Fruit fly (Drosophila melanogaster) whole organism, prepupa: ENCODE results near the gene Trm7-32.

Experiments
- Blimp-1 ChIP-seq: fragments of 200-800 bp; sonication (Bioruptor generic); optimal IDR thresholded peaks from 3 replicates; lab custom pipeline; 2017; ENCODE audit warnings: missing biosample characterization, missing genetic modification characterization, mild to moderate bottlenecking, moderate library complexity, missing genetic modification reagents
- CG11902 ChIP-seq: fragments of 200-800 bp; sonication (Bioruptor generic); optimal IDR thresholded peaks from 3 replicates; lab custom pipeline; 2016; ENCODE audit warnings: missing biosample characterization, missing genetic modification characterization
- CG3032 ChIP-seq: fragments of 200-800 bp; optimal IDR thresholded peaks from 2 replicates; lab custom pipeline; 2019; ENCODE audit warnings: missing biosample characterization, mild to moderate bottlenecking, missing genetic modification characterization, moderate library complexity
- CG7368 ChIP-seq: fragments of 200-800 bp; sonication (Bioruptor generic); optimal IDR thresholded peaks from 3 replicates; lab custom pipeline; 2016; ENCODE audit warnings: missing biosample characterization, missing genetic modification characterization
- CG8632 ChIP-seq: fragments of 200-800 bp; sonication (Bioruptor generic); optimal IDR thresholded peaks from 3 replicates; lab custom pipeline; 2016; ENCODE audit warnings: missing biosample characterization, missing genetic modification characterization
- Eip93F ChIP-seq: fragments of 200-800 bp; sonication (Bioruptor generic); optimal IDR thresholded peaks from 2 replicates; lab custom pipeline; 2016; ENCODE audit warnings: missing biosample characterization, mild to moderate bottlenecking, missing genetic modification characterization
- Ets96B ChIP-seq: fragments of 200-800 bp; optimal IDR thresholded peaks from 2 replicates; lab custom pipeline; 2019; ENCODE audit warnings: missing biosample characterization, mild to moderate bottlenecking, missing genetic modification characterization, moderate library complexity
- Gug ChIP-seq: fragments of 200-800 bp; sonication (Bioruptor generic); IDR thresholded peaks from 2 replicates; pipeline ENCODE4 v1.3.6; 2022; ENCODE audit warnings: missing biosample characterization, missing genetic modification characterization
- achi ChIP-seq: fragments of 200-800 bp; sonication (Bioruptor generic); optimal IDR thresholded peaks from 3 replicates; lab custom pipeline; 2016; ENCODE audit warnings: missing biosample characterization, missing genetic modification characterization
- eg ChIP-seq: fragments of 200-800 bp; sonication (Bioruptor generic); IDR thresholded peaks from 3 replicates; pipeline ENCODE4 v1.3.6; 2022; ENCODE audit warnings: missing biosample characterization, missing genetic modification characterization

DNA sequence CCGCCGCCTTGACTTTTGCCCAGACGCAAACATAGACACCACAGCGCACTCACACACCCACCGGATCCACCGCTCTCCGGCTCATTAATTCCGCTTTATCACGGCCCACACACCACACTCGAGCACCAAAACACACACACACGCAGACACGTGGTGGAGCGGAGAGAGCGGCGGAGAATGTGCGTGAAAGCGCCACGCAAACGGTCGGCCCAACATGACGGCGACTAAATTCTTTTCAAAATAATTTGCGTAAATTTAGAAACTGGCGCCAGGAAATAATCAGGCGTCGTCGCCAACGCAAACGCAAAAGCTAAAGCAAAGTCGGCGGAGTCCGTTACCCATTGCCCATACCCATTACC lies 19.3 kb downstream of the Trm7-32 start:
- TF ChIP-seq achi (GFP tag; lab: Kevin White, UChicago) (no peak), eg (GFP tag; lab: Robert Waterston, UW) (no peak), Gug (GFP tag; lab: Robert Waterston, UW) (no peak), CG8632 (GFP tag; lab: Kevin White, UChicago) (no peak), Blimp-1 (GFP tag; lab: Kevin White, UChicago) (no peak), CG11902 (GFP tag; lab: Kevin White, UChicago) (no peak), Ets96B (tag; lab: Kevin White, UChicago) (no peak), CG3032 (tag; lab: Kevin White, UChicago) (no peak), CG7368 (GFP tag; lab: Kevin White, UChicago) (no peak), Eip93F (GFP tag; lab: Kevin White, UChicago) (no peak)
